Worm (Caenorhabditis elegans) whole organism, L1 larva: Measurements from ENCODE around the gene col-42.

Source experiments
- C04F5.9 ChIP-seq: sonication (generic microtip); optimal IDR thresholded peaks from 2 replicates; lab custom pipeline; 2016; ENCODE audit warnings: missing genetic modification characterization, missing compliant biosample characterization
- C16A3.4 ChIP-seq: fragments of 150-350 bp; optimal IDR thresholded peaks from 2 replicates; lab custom pipeline; 2014; ENCODE audit warnings: missing biosample characterization, missing genetic modification characterization
- blmp-1 ChIP-seq: fragments of 150-350 bp; optimal IDR thresholded peaks from 2 replicates; lab custom pipeline; 2014; ENCODE audit warnings: missing biosample characterization, missing genetic modification characterization
- ceh-63 ChIP-seq: fragments of 200-800 bp; sonication (Bioruptor generic); optimal IDR thresholded peaks from 2 replicates; lab custom pipeline; 2018; ENCODE audit warnings: mild to moderate bottlenecking, missing genetic modification characterization, missing compliant biosample characterization
- ceh-82 ChIP-seq, 3 experiments: fragments of 150-350 bp in 1 of 3; sonication (generic microtip) in 2 of 3; optimal IDR thresholded peaks; 2 replicates each; lab custom pipeline; 2014 to 2017; ENCODE audit warnings: missing biosample characterization in 3 of 3, missing genetic modification characterization in 3 of 3
- ceh-88 ChIP-seq: fragments of 200-800 bp; sonication (Bioruptor generic); IDR thresholded peaks from 2 replicates; pipeline ENCODE4 v1.3.6; 2022; ENCODE audit warnings: missing genetic modification characterization, missing compliant biosample characterization
- dpl-1 ChIP-seq, 3 experiments: fragments of 150-350 bp in 2 of 3; sonication (generic microtip) in 1 of 3; optimal IDR thresholded peaks; 2 replicates each; lab custom pipeline; 2014 to 2017; ENCODE audit warnings: missing biosample characterization in 3 of 3, missing genetic modification characterization in 3 of 3, missing genetic modification reagents in 3 of 3
- efl-1 ChIP-seq, 4 experiments: fragments of 150-350 bp; optimal IDR thresholded peaks in 3 of 4; peaks in 1 of 4; 1 replicate in 1 of 4; 2 replicates in 3 of 4; lab custom pipeline; 2014; ENCODE audit warnings: missing biosample characterization in 2 of 4, missing genetic modification characterization in 2 of 4, missing genetic modification reagents in 2 of 4
- efl-3 ChIP-seq: fragments of 200-800 bp; sonication (Bioruptor generic); optimal IDR thresholded peaks from 2 replicates; lab custom pipeline; 2018; ENCODE audit warnings: mild to moderate bottlenecking, missing genetic modification characterization, missing compliant biosample characterization
- egl-27 ChIP-seq, 2 experiments: fragments of 150-350 bp in 1 of 2; sonication (generic microtip); optimal IDR thresholded peaks; 3 replicates each; lab custom pipeline; 2017 to 2018; ENCODE audit warnings: missing biosample characterization in 2 of 2, missing genetic modification characterization in 2 of 2, missing genetic modification reagents in 2 of 2
- elt-2 ChIP-seq: sonication (generic microtip); optimal IDR thresholded peaks from 2 replicates; lab custom pipeline; 2016; ENCODE audit warnings: missing genetic modification characterization, mild to moderate bottlenecking, inconsistent platforms, missing compliant biosample characterization, missing genetic modification reagents
- ets-5 ChIP-seq: fragments of 200-800 bp; sonication (Bioruptor generic); IDR thresholded peaks from 2 replicates; pipeline ENCODE4 v1.3.6; 2022; ENCODE audit warnings: missing genetic modification characterization, missing compliant biosample characterization
- fkh-8 ChIP-seq: sonication (generic microtip); optimal IDR thresholded peaks from 2 replicates; lab custom pipeline; 2016; ENCODE audit warnings: mild to moderate bottlenecking, missing genetic modification characterization, missing compliant biosample characterization
- fos-1 ChIP-seq: fragments of 150-350 bp; optimal IDR thresholded peaks from 2 replicates; lab custom pipeline; 2014; ENCODE audit warnings: missing biosample characterization, missing genetic modification characterization
- grh-1 ChIP-seq: fragments of 200-800 bp; sonication (Bioruptor generic); IDR thresholded peaks from 2 replicates; pipeline ENCODE4 v1.3.6; 2022; ENCODE audit warnings: missing genetic modification reagents, missing genetic modification characterization, missing compliant biosample characterization
- hlh-4 ChIP-seq: sonication (generic microtip); optimal IDR thresholded peaks from 2 replicates; lab custom pipeline; 2016; ENCODE audit warnings: mild to moderate bottlenecking, missing genetic modification characterization, missing compliant biosample characterization
- irx-1 ChIP-seq: sonication (generic microtip); optimal IDR thresholded peaks from 2 replicates; lab custom pipeline; 2016; ENCODE audit warnings: missing genetic modification characterization, missing compliant biosample characterization
- jun-1 ChIP-seq: fragments of 150-350 bp; optimal IDR thresholded peaks from 2 replicates; lab custom pipeline; 2014; ENCODE audit warnings: missing biosample characterization, missing genetic modification reagents, missing genetic modification characterization
- lin-14 ChIP-seq: fragments of 200-800 bp; sonication (Bioruptor generic); optimal IDR thresholded peaks from 2 replicates; lab custom pipeline; 2018; ENCODE audit warnings: mild to moderate bottlenecking, missing genetic modification characterization, moderate library complexity, missing compliant biosample characterization
- lin-35 ChIP-seq, 2 experiments: fragments of 150-350 bp; optimal IDR thresholded peaks; 2 replicates each; lab custom pipeline; 2014; ENCODE audit warnings: missing biosample characterization in 2 of 2, missing genetic modification characterization in 2 of 2, missing genetic modification reagents in 2 of 2
- lsy-2 ChIP-seq, 2 experiments: fragments of 150-350 bp; optimal IDR thresholded peaks; 2 replicates each; lab custom pipeline; 2014; ENCODE audit warnings: missing biosample characterization in 2 of 2, missing genetic modification characterization in 2 of 2
- mdl-1 ChIP-seq, 2 experiments: fragments of 150-350 bp; optimal IDR thresholded peaks; 2 replicates each; lab custom pipeline; 2014 to 2017; ENCODE audit warnings: missing biosample characterization in 2 of 2, missing genetic modification characterization in 2 of 2, inconsistent platforms in 1 of 2
- mef-2 ChIP-seq: fragments of 150-350 bp; optimal IDR thresholded peaks from 2 replicates; lab custom pipeline; 2014; ENCODE audit warnings: missing biosample characterization, missing genetic modification characterization
- mep-1 ChIP-seq: fragments of 150-350 bp; optimal IDR thresholded peaks from 2 replicates; lab custom pipeline; 2014; ENCODE audit warnings: missing biosample characterization, missing genetic modification characterization
- nhr-19 ChIP-seq: fragments of 200-800 bp; sonication (Bioruptor generic); conservative IDR thresholded peaks from 2 replicates; pipeline ENCODE4 v1.3.6; 2022; ENCODE audit warnings: missing genetic modification characterization, missing compliant biosample characterization
- nhr-20 ChIP-seq: sonication (generic microtip); optimal IDR thresholded peaks from 2 replicates; lab custom pipeline; 2016; ENCODE audit warnings: mild to moderate bottlenecking, missing genetic modification characterization, missing compliant biosample characterization
- nhr-47 ChIP-seq: sonication (generic microtip); optimal IDR thresholded peaks from 2 replicates; lab custom pipeline; 2016; ENCODE audit warnings: mild to moderate bottlenecking, missing genetic modification characterization, moderate library complexity, missing compliant biosample characterization
- nhr-71 ChIP-seq: sonication (generic microtip); optimal IDR thresholded peaks from 2 replicates; lab custom pipeline; 2016; ENCODE audit warnings: mild to moderate bottlenecking, missing genetic modification characterization, moderate library complexity, missing compliant biosample characterization
- nhr-77 ChIP-seq: fragments of 150-350 bp; optimal IDR thresholded peaks from 2 replicates; lab custom pipeline; 2014; ENCODE audit warnings: missing biosample characterization, missing genetic modification characterization
- nhr-85 ChIP-seq: sonication (generic microtip); peaks from one replicate; lab custom pipeline; 2016; ENCODE audit warnings: missing genetic modification characterization, inconsistent platforms, missing compliant biosample characterization
- nhr-90 ChIP-seq: sonication (generic microtip); optimal IDR thresholded peaks from 2 replicates; lab custom pipeline; 2016; ENCODE audit warnings: mild to moderate bottlenecking, missing genetic modification characterization, missing compliant biosample characterization; ENCODE audit not compliant: poor library complexity
- pag-3 ChIP-seq: sonication (generic microtip); optimal IDR thresholded peaks from 2 replicates; lab custom pipeline; 2017; ENCODE audit warnings: missing genetic modification characterization, mild to moderate bottlenecking, missing compliant biosample characterization, antibody characterized with exemption, borderline replicate concordance; ENCODE audit not compliant: insufficient read depth
- pax-3 ChIP-seq: fragments of 200-800 bp; sonication (Bioruptor generic); optimal IDR thresholded peaks from 2 replicates; lab custom pipeline; 2018; ENCODE audit warnings: mild to moderate bottlenecking, missing genetic modification characterization, moderate library complexity, missing compliant biosample characterization
- skn-1 ChIP-seq: fragments of 150-350 bp; optimal IDR thresholded peaks from 2 replicates; lab custom pipeline; 2014; ENCODE audit warnings: missing biosample characterization, missing genetic modification characterization
- snpc-4 ChIP-seq: fragments of 150-350 bp; optimal IDR thresholded peaks from 2 replicates; lab custom pipeline; 2014; ENCODE audit warnings: missing biosample characterization, missing genetic modification characterization
- sox-4 ChIP-seq: sonication (generic microtip); optimal IDR thresholded peaks from 2 replicates; lab custom pipeline; 2016; ENCODE audit warnings: missing genetic modification characterization, missing compliant biosample characterization
- swsn-7 ChIP-seq: sonication (generic microtip); optimal IDR thresholded peaks from 2 replicates; lab custom pipeline; 2016; ENCODE audit warnings: missing genetic modification characterization, missing compliant biosample characterization
- tlp-1 ChIP-seq: fragments of 150-350 bp; optimal IDR thresholded peaks from 2 replicates; lab custom pipeline; 2014; ENCODE audit warnings: missing biosample characterization, missing genetic modification characterization
- unc-130 ChIP-seq: fragments of 150-350 bp; optimal IDR thresholded peaks from 2 replicates; lab custom pipeline; 2017; ENCODE audit warnings: missing biosample characterization, missing genetic modification characterization, inconsistent platforms
- unc-30 ChIP-seq: sonication (generic microtip); optimal IDR thresholded peaks from 2 replicates; lab custom pipeline; 2017; ENCODE audit warnings: missing biosample characterization, missing genetic modification characterization
- unc-62 ChIP-seq: fragments of 150-350 bp; optimal IDR thresholded peaks from 2 replicates; lab custom pipeline; 2014; ENCODE audit warnings: missing biosample characterization, missing genetic modification reagents, missing genetic modification characterization
- unc-86 ChIP-seq: sonication (generic microtip); optimal IDR thresholded peaks from 2 replicates; lab custom pipeline; 2016; ENCODE audit warnings: missing genetic modification characterization, missing compliant biosample characterization
- vab-15 ChIP-seq: sonication (generic microtip); optimal IDR thresholded peaks from 2 replicates; lab custom pipeline; 2017; ENCODE audit warnings: missing genotype, mild to moderate bottlenecking, missing genetic modification characterization, missing compliant biosample characterization
- xbp-1 ChIP-seq: sonication (generic microtip); optimal IDR thresholded peaks from 2 replicates; lab custom pipeline; 2016; ENCODE audit warnings: missing genetic modification characterization, missing compliant biosample characterization
- zag-1 ChIP-seq: fragments of 150-350 bp; optimal IDR thresholded peaks from 2 replicates; lab custom pipeline; 2014; ENCODE audit warnings: missing biosample characterization, missing genetic modification characterization

col-42 gene

DNA sequence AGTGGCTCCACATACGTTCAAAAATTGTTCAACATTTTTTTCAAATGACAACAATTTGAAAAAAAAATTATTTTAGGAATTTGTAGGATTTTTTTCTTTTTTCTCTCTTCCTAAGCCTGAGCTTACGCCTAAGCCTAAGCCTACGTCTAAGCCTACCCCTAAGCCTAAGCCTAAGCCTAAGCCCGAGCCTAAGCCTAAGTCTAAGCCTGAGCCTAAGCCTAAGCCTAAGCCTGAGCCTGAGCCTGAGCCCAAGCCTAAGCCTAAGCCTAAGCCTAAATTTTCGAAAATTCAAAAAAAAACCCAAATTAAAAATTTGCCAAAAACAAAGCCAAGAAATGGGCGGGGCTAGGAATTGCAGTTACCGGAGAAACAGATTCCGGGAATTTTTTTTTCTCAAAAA lies 40.5 kb upstream of the col-42 start:
- no peak for TF ChIP-seq egl-27 (tag; optimal IDR thresholded peaks at IDR 0.05; lab: Kevin White, UChicago)
- TF ChIP-seq lin-14 (GFP tag; lab: Kevin White, UChicago), result no peak
- TF ChIP-seq unc-130, result no peak
- TF ChIP-seq ceh-63 (GFP tag; lab: Kevin White, UChicago), result no peak
- TF ChIP-seq nhr-77 (tag; lab: Kevin White, UChicago), result no peak
- TF ChIP-seq unc-30 (tag; lab: Kevin White, UChicago), result no peak
- TF ChIP-seq unc-86 (tag; lab: Kevin White, UChicago), result no peak
- no peak for TF ChIP-seq efl-1 (optimal IDR thresholded peaks at IDR 0.05; lab: Kevin White, UChicago)
- TF ChIP-seq efl-1 (GFP tag; optimal IDR thresholded peaks at IDR 0.05 in 1 of 2; lab: Kevin White, UChicago), result no peak
- TF ChIP-seq nhr-90 (tag; lab: Kevin White, UChicago), result no peak

DNA sequence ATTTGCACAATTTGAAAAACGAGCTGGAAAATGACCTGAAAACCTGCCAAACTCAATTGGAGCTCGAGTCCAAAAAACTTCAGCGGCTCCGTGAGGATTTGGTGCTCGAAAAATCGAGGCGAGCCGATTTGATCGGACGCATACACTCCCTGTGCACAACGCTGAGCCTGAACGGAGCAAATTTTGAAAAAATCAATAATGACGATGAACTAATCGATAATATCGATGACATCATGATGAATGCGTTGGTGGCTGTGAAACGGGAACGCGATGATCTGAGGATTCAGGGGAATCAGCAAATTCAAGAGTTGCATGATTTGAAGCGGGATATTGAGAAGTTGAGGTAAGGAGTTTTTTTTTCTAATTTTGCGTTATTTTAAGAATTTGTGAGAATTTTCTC lies 32.8 kb upstream of the col-42 start:
- TF ChIP-seq lin-14 (GFP tag; lab: Kevin White, UChicago), result no peak
- TF ChIP-seq efl-3 (GFP tag; lab: Kevin White, UChicago), result no peak
- TF ChIP-seq nhr-71, result no peak

- TF ChIP-seq efl-3 (GFP tag; lab: Kevin White, UChicago) (no peak), nhr-20 (no peak), snpc-4 (tag; lab: Kevin White, UChicago) (no peak), grh-1 (no peak), tlp-1 (tag; lab: Kevin White, UChicago) (no peak), nhr-85 (tag; lab: Kevin White, UChicago) (no peak), C04F5.9 (no peak), lin-14 (GFP tag; lab: Kevin White, UChicago) (no peak), irx-1 (tag; lab: Kevin White, UChicago) (no peak), ceh-82 (tag; optimal IDR thresholded peaks at IDR 0.05; lab: Kevin White, UChicago) (no peak), pax-3 (no peak), mef-2 (tag; lab: Kevin White, UChicago) (no peak)
- TF ChIP-seq, all 84 proteins: peak for 0
Measured at ce11 chrV:18613164-18613563, 25.1 kb upstream of the col-42 start.

DNA sequence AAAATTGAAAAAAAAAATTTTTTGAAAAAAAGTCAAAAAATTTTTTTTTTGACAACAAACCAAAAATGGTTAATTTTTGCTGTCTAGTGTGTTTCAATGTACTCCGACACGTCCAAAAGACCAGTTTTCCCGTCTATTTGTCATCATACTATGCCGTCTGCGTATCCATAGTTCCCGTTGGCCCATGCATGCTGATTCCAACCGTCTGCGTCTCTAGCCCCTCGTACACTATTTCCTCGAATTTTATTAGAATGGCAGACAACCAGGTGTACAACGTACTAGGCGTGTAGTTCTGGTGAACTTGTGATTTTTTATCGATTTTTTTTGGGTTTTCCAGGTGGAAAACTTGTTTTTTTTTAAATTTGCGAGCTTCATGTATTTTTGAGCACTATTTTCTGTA lies 23.8 kb upstream of the col-42 start:
- TF ChIP-seq xbp-1 (tag; lab: Kevin White, UChicago) (peak; percentile 19), vab-15 (tag; lab: Kevin White, UChicago) (no peak), dpl-1 (GFP tag; optimal IDR thresholded peaks at IDR 0.05; lab: Kevin White, UChicago) (peak in 2 of 3 experiments; percentile 15 to 18), unc-62 (GFP tag; lab: Kevin White, UChicago) (no peak), lin-14 (GFP tag; lab: Kevin White, UChicago) (peak; percentile 79), lin-35 (GFP tag; optimal IDR thresholded peaks at IDR 0.05; lab: Kevin White, UChicago) (peak; percentile 20 to 72), ceh-82 (tag; optimal IDR thresholded peaks at IDR 0.05; lab: Kevin White, UChicago) (peak in 2 of 3 experiments; percentile 4 to 45), blmp-1 (tag; lab: Kevin White, UChicago) (peak; percentile 51), nhr-19 (peak; percentile 78), efl-1 (optimal IDR thresholded peaks at IDR 0.05; lab: Kevin White, UChicago) (peak; percentile 44 to 55), efl-1 (GFP tag; optimal IDR thresholded peaks at IDR 0.05 in 1 of 2; lab: Kevin White, UChicago) (peak in 1 of 2 experiments; percentile 9), fos-1 (peak; percentile 23), C16A3.4 (tag; lab: Kevin White, UChicago) (peak; percentile 20), jun-1 (tag; lab: Kevin White, UChicago) (peak; percentile 17), nhr-47 (tag; lab: Kevin White, UChicago) (peak; percentile 52), elt-2 (tag; lab: Kevin White, UChicago) (peak; percentile 12), nhr-85 (tag; lab: Kevin White, UChicago) (peak; percentile 89), fkh-8 (tag; lab: Kevin White, UChicago) (peak; percentile 65), nhr-71 (peak; percentile 76), nhr-90 (tag; lab: Kevin White, UChicago) (peak; percentile 46), mep-1 (peak; percentile 77), skn-1 (tag; lab: Kevin White, UChicago) (peak; percentile 99), mdl-1 (tag; optimal IDR thresholded peaks at IDR 0.05; lab: Kevin White, UChicago) (peak in 1 of 2 experiments; percentile 82), lsy-2 (tag; optimal IDR thresholded peaks at IDR 0.05; lab: Kevin White, UChicago) (peak; percentile 28 to 58), ets-5 (no peak), swsn-7 (tag; lab: Kevin White, UChicago) (peak; percentile 43), ceh-88 (no peak), sox-4 (tag; lab: Kevin White, UChicago) (no peak), unc-130 (peak; percentile 53), zag-1 (tag; lab: Kevin White, UChicago) (no peak), hlh-4 (no peak), nhr-77 (tag; lab: Kevin White, UChicago) (peak; percentile 46), pag-3 (peak; percentile 70)
